Fruit fly (Drosophila melanogaster) whole organism, embryonic: ENCODE results near the gene CG16719.

ENCODE experiments used
- ATbp ChIP-seq: fragments of 200-800 bp; sonication (Bioruptor generic); optimal IDR thresholded peaks from 2 replicates; lab custom pipeline; 2017; ENCODE audit warnings: missing biosample characterization, mild to moderate bottlenecking, missing genetic modification characterization, missing genetic modification reagents
- Atf3 ChIP-seq: fragments of 200-800 bp; sonication (Bioruptor generic); optimal IDR thresholded peaks from 3 replicates; lab custom pipeline; 2016; ENCODE audit warnings: missing biosample characterization, missing genetic modification characterization
- Bteb2 ChIP-seq: fragments of 200-800 bp; sonication (Bioruptor generic); optimal IDR thresholded peaks from 2 replicates; lab custom pipeline; 2016; ENCODE audit warnings: missing biosample characterization, missing genetic modification characterization
- C15 ChIP-seq: fragments of 200-800 bp; sonication (Bioruptor generic); IDR thresholded peaks from 3 replicates; pipeline ENCODE4 v1.3.6; 2022; ENCODE audit warnings: missing biosample characterization, missing genetic modification characterization
- CG10267 ChIP-seq: fragments of 200-800 bp; sonication (Bioruptor generic); optimal IDR thresholded peaks from 2 replicates; lab custom pipeline; 2018; ENCODE audit warnings: missing biosample characterization, mild to moderate bottlenecking, missing genetic modification characterization, moderate library complexity
- CG12744 ChIP-seq: fragments of 200-800 bp; sonication (Bioruptor generic); optimal IDR thresholded peaks from 2 replicates; lab custom pipeline; 2016; ENCODE audit warnings: missing biosample characterization, missing genetic modification characterization
- CG13624 ChIP-seq: fragments of 200-800 bp; sonication (Bioruptor generic); optimal IDR thresholded peaks from 2 replicates; lab custom pipeline; 2016; ENCODE audit warnings: missing biosample characterization, missing genetic modification characterization
- CG14014 ChIP-seq: fragments of 200-800 bp; sonication (Bioruptor generic); IDR thresholded peaks from 2 replicates; pipeline ENCODE4 v1.3.6; 2022; ENCODE audit warnings: missing biosample characterization, missing genetic modification characterization
- CG17612 ChIP-seq: fragments of 200-800 bp; sonication (Bioruptor generic); IDR thresholded peaks from 2 replicates; pipeline ENCODE4 v1.3.6; 2022; ENCODE audit warnings: missing biosample characterization, missing genetic modification characterization
- CG2199 ChIP-seq: fragments of 200-800 bp; sonication (Bioruptor generic); IDR thresholded peaks from 3 replicates; pipeline ENCODE4 v1.3.6; 2022; ENCODE audit warnings: missing biosample characterization, missing genetic modification characterization
- CG32532 ChIP-seq: fragments of 200-800 bp; sonication (Bioruptor generic); IDR thresholded peaks from 2 replicates; pipeline ENCODE4 v1.3.6; 2022; ENCODE audit warnings: missing biosample characterization, missing genetic modification characterization
- CG4282 ChIP-seq: fragments of 200-800 bp; sonication (Bioruptor generic); optimal IDR thresholded peaks from 2 replicates; lab custom pipeline; 2016; ENCODE audit warnings: missing biosample characterization, missing genetic modification characterization
- CG6765 ChIP-seq: fragments of 200-800 bp; sonication (Bioruptor generic); optimal IDR thresholded peaks from 3 replicates; lab custom pipeline; 2017; ENCODE audit warnings: missing biosample characterization, mild to moderate bottlenecking, missing genetic modification characterization
- CG7963 ChIP-seq: fragments of 200-800 bp; sonication (Bioruptor generic); IDR thresholded peaks from 3 replicates; pipeline ENCODE4 v1.3.6; 2022; ENCODE audit warnings: missing biosample characterization, missing genetic modification characterization; ENCODE audit not compliant: partially characterized antibody
- CG8089 ChIP-seq: fragments of 200-800 bp; sonication (Bioruptor generic); optimal IDR thresholded peaks from 3 replicates; lab custom pipeline; 2016; ENCODE audit warnings: missing biosample characterization, missing genetic modification characterization
- CG8478 ChIP-seq: fragments of >200 bp; optimal IDR thresholded peaks from 2 replicates; lab custom pipeline; 2018
- CG9609 ChIP-seq: fragments of 200-800 bp; sonication (Bioruptor generic); optimal IDR thresholded peaks from 3 replicates; lab custom pipeline; 2016; ENCODE audit warnings: missing biosample characterization, missing genetic modification characterization
- CHES-1-like ChIP-seq: fragments of 200-800 bp; sonication (Bioruptor generic); optimal IDR thresholded peaks from 2 replicates; lab custom pipeline; 2016; ENCODE audit warnings: missing biosample characterization, missing genetic modification characterization
- Chrac-16 ChIP-seq: fragments of 200-800 bp; sonication (Bioruptor generic); optimal IDR thresholded peaks from 3 replicates; lab custom pipeline; 2016; ENCODE audit warnings: missing biosample characterization, missing genetic modification characterization
- CkIIα-i1 ChIP-seq: fragments of 200-800 bp; sonication (Bioruptor generic); IDR thresholded peaks from 2 replicates; pipeline ENCODE4 v1.3.6; 2022; ENCODE audit warnings: missing biosample characterization, missing genetic modification characterization
- Gug ChIP-seq: fragments of 200-800 bp; sonication (Bioruptor generic); IDR thresholded peaks from 4 replicates; pipeline ENCODE4 v1.3.6; 2022; ENCODE audit warnings: missing biosample characterization, missing genetic modification characterization
- HHEX ChIP-seq: fragments of 200-800 bp; sonication (Bioruptor generic); optimal IDR thresholded peaks from 3 replicates; lab custom pipeline; 2017; ENCODE audit warnings: missing biosample characterization, mild to moderate bottlenecking, missing genetic modification characterization, missing genetic modification reagents
- Lhr ChIP-seq: fragments of 200-800 bp; sonication (Bioruptor generic); optimal IDR thresholded peaks from 3 replicates; lab custom pipeline; 2017; ENCODE audit warnings: mild to moderate bottlenecking, missing biosample characterization, missing genetic modification reagents, missing genetic modification characterization
- Lpt ChIP-seq: fragments of >200 bp; optimal IDR thresholded peaks from 2 replicates; lab custom pipeline; 2018; ENCODE audit warnings: missing biosample characterization, missing genetic modification characterization
- Optix ChIP-seq: fragments of 200-800 bp; sonication (Bioruptor generic); IDR thresholded peaks from 3 replicates; pipeline ENCODE4 v1.3.6; 2022; ENCODE audit warnings: missing biosample characterization, missing genetic modification characterization
- Side ChIP-seq: fragments of 200-800 bp; sonication (Bioruptor generic); optimal IDR thresholded peaks from 2 replicates; lab custom pipeline; 2016; ENCODE audit warnings: missing biosample characterization, missing genetic modification characterization
- bab2 ChIP-seq: fragments of 200-800 bp; sonication (Bioruptor generic); optimal IDR thresholded peaks from 2 replicates; lab custom pipeline; 2016; ENCODE audit warnings: missing biosample characterization, missing genetic modification characterization
- cad ChIP-seq: fragments of >200 bp; optimal IDR thresholded peaks from 2 replicates; lab custom pipeline; 2017; ENCODE audit warnings: missing biosample characterization, missing genetic modification characterization
- cato ChIP-seq: fragments of 200-800 bp; sonication (Bioruptor generic); optimal IDR thresholded peaks from 2 replicates; lab custom pipeline; 2016; ENCODE audit warnings: missing biosample characterization, missing genetic modification characterization, borderline replicate concordance
- corto ChIP-seq: fragments of 200-800 bp; sonication (Bioruptor generic); optimal IDR thresholded peaks from 2 replicates; lab custom pipeline; 2016; ENCODE audit warnings: missing biosample characterization, mild to moderate bottlenecking, missing genetic modification characterization, moderate library complexity
- dimm ChIP-seq: fragments of 200-800 bp; sonication (Bioruptor generic); IDR thresholded peaks from 2 replicates; pipeline ENCODE4 v1.3.6; 2022; ENCODE audit warnings: missing biosample characterization, missing genetic modification characterization
- emc ChIP-seq: fragments of 200-800 bp; sonication (Bioruptor generic); optimal IDR thresholded peaks from 2 replicates; lab custom pipeline; 2016; ENCODE audit warnings: missing biosample characterization, missing genetic modification characterization
- en ChIP-seq: fragments of 200-800 bp; sonication (Bioruptor generic); optimal IDR thresholded peaks from 2 replicates; lab custom pipeline; 2016; ENCODE audit warnings: missing biosample characterization, missing genetic modification characterization
- ewg ChIP-seq: fragments of 200-800 bp; sonication (Bioruptor generic); optimal IDR thresholded peaks from 3 replicates; lab custom pipeline; 2017; ENCODE audit warnings: mild to moderate bottlenecking, missing biosample characterization, missing genetic modification reagents, missing genetic modification characterization
- gce ChIP-seq: fragments of 200-800 bp; sonication (Bioruptor generic); IDR thresholded peaks from 3 replicates; pipeline ENCODE4 v1.3.6; 2022; ENCODE audit warnings: missing biosample characterization, missing genetic modification characterization
- ham ChIP-seq: fragments of 200-800 bp; sonication (Bioruptor generic); IDR thresholded peaks from 2 replicates; pipeline ENCODE4 v1.3.6; 2022; ENCODE audit warnings: missing biosample characterization, missing genetic modification characterization
- hth ChIP-seq: fragments of >200 bp; optimal IDR thresholded peaks from 2 replicates; lab custom pipeline; 2017; ENCODE audit warnings: inconsistent platforms
- lmd ChIP-seq: fragments of 200-800 bp; sonication (Bioruptor generic); IDR thresholded peaks from 2 replicates; pipeline ENCODE4 v1.3.6; 2022; ENCODE audit warnings: missing biosample characterization, missing genetic modification characterization
- lov ChIP-seq, 2 experiments: fragments of 200-800 bp in 1 of 2; fragments of >200 bp in 1 of 2; sonication (Bioruptor generic) in 1 of 2; IDR thresholded peaks in 1 of 2; optimal IDR thresholded peaks in 1 of 2; 2 replicates in 1 of 2; 3 replicates in 1 of 2; pipeline versions ENCODE4 v1.3.6 to Lab custom; 2017 to 2022; ENCODE audit warnings: missing biosample characterization in 1 of 2, missing genetic modification characterization in 1 of 2
- maf-S ChIP-seq: fragments of 200-800 bp; sonication (Bioruptor generic); optimal IDR thresholded peaks from 2 replicates; lab custom pipeline; 2016; ENCODE audit warnings: missing biosample characterization, missing genetic modification characterization
- pnt ChIP-seq: fragments of 200-800 bp; sonication (Bioruptor generic); optimal IDR thresholded peaks from 3 replicates; lab custom pipeline; 2016; ENCODE audit warnings: missing biosample characterization, missing genetic modification characterization
- rib ChIP-seq: fragments of 200-800 bp; sonication (Bioruptor generic); IDR thresholded peaks from 2 replicates; pipeline ENCODE4 v1.3.6; 2022; ENCODE audit warnings: missing biosample characterization, missing genetic modification characterization
- scrt ChIP-seq: fragments of 200-800 bp; sonication (Bioruptor generic); optimal IDR thresholded peaks from 2 replicates; lab custom pipeline; 2018; ENCODE audit warnings: missing biosample characterization, mild to moderate bottlenecking, missing genetic modification characterization, moderate library complexity
- slbo ChIP-seq: fragments of 200-800 bp; sonication (Bioruptor generic); IDR thresholded peaks from 2 replicates; pipeline ENCODE4 v1.3.6; 2022; ENCODE audit warnings: missing biosample characterization, missing genetic modification characterization
- sna ChIP-seq: fragments of 200-800 bp; sonication (Bioruptor generic); IDR thresholded peaks from 2 replicates; pipeline ENCODE4 v1.3.6; 2022; ENCODE audit warnings: missing biosample characterization, missing genetic modification characterization; ENCODE audit not compliant: partially characterized antibody
- so ChIP-seq: fragments of 200-800 bp; sonication (Bioruptor generic); IDR thresholded peaks from 3 replicates; pipeline ENCODE4 v1.3.6; 2022; ENCODE audit warnings: missing biosample characterization, missing genetic modification characterization
- sr ChIP-seq: fragments of 200-800 bp; sonication (Bioruptor generic); IDR thresholded peaks from 3 replicates; pipeline ENCODE4 v1.3.6; 2022; ENCODE audit warnings: missing biosample characterization, missing genetic modification characterization
- ssp ChIP-seq: fragments of 200-800 bp; sonication (Bioruptor generic); IDR thresholded peaks from 2 replicates; pipeline ENCODE4 v1.3.6; 2022; ENCODE audit warnings: missing biosample characterization, missing genetic modification characterization
- unc-4 ChIP-seq: fragments of 200-800 bp; sonication (Bioruptor generic); IDR thresholded peaks from 2 replicates; pipeline ENCODE4 v1.3.6; 2022; ENCODE audit warnings: missing biosample characterization, missing genetic modification characterization; ENCODE audit not compliant: partially characterized antibody
- zfh1 ChIP-seq: fragments of 200-800 bp; sonication (Bioruptor generic); IDR thresholded peaks from 3 replicates; pipeline ENCODE4 v1.3.6; 2022; ENCODE audit warnings: missing biosample characterization, missing genetic modification characterization

The CG16719 gene

DNA sequence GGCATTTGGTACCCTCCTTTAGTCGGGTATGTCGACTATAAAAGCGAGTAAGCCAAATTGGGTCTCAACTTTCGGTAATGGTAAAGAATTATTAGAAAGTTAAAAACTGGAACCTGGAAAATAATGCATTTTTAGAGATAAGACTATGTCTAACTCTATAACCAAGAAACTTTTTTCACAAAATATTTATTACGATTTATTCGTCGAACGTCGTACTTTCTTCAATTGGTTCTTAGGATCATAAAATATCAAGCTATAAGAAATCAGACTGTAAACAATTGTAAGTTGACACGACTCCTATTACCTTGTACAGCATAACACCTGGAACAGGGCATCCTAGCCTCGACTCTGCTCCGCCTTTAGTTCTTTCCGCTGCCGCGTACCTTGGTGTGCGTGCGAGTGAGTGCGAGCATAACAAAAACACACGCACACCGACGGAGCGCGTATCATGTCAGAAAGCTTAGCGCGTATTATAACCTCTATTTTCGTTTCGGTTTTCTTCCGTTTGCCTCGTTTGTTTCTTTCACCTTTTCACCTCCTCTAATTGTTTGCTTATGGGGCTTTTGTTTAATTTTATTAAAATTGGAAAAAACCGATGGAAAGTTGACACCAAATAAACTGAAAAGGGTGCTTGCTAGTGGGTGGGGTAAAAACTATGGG, 8.1 kb downstream of the CG16719 start (continued):
- no peak for TF ChIP-seq lov (optimal IDR thresholded peaks at IDR 0.05; lab: Kevin White, UChicago)
- peak; percentile 70; the same call in 1 of the 3 replicates for TF ChIP-seq lov (GFP tag; IDR thresholded peaks at IDR 0.05; lab: Robert Waterston, UW)
- TF ChIP-seq maf-S, result peak; percentile 97
- TF ChIP-seq CkIIα-i1, result 0 out of 2 replicates have a peak, but pooled peaks have one; percentile 27
- peak; percentile 97 for TF ChIP-seq Side (GFP tag; lab: Kevin White, UChicago)
- TF ChIP-seq Lpt (GFP tag; lab: Kevin White, UChicago), result no peak
- peak; percentile 87 for TF ChIP-seq ssp (GFP tag; lab: Robert Waterston, UW)
- TF ChIP-seq ATbp (GFP tag; lab: Kevin White, UChicago), result peak; percentile 92
- peak; percentile 96 for TF ChIP-seq HHEX (GFP tag; lab: Kevin White, UChicago)
- TF ChIP-seq so (GFP tag; lab: Robert Waterston, UW), result peak; percentile 86; the same call in 2 of the 3 replicates
- peak; percentile 86 for TF ChIP-seq Optix (GFP tag; lab: Robert Waterston, UW)
- TF ChIP-seq Bteb2 (GFP tag; lab: Kevin White, UChicago), result peak; percentile 96
- peak; percentile 95 for TF ChIP-seq CG8089 (GFP tag; lab: Kevin White, UChicago)
- peak; percentile 90 for TF ChIP-seq scrt (GFP tag; lab: Kevin White, UChicago)
- peak; percentile 93 for TF ChIP-seq CG12744
- TF ChIP-seq CG4282 (GFP tag; lab: Kevin White, UChicago), result peak; percentile 83
- peak; percentile 97 for TF ChIP-seq CHES-1-like (GFP tag; lab: Kevin White, UChicago)
- TF ChIP-seq CG17612, result peak; percentile 64
- peak; percentile 56 for TF ChIP-seq corto
- peak; percentile 97 for TF ChIP-seq CG9609 (GFP tag; lab: Kevin White, UChicago)
- TF ChIP-seq lmd (GFP tag; lab: Robert Waterston, UW), result peak; percentile 93
- TF ChIP-seq cad (GFP tag; lab: Kevin White, UChicago), result no peak
- no peak for TF ChIP-seq CG8478
- peak; percentile 89 for TF ChIP-seq slbo
- no peak for TF ChIP-seq CG7963
- peak; percentile 39; the same call in 1 of the 3 replicates for TF ChIP-seq CG2199 (GFP tag; lab: Robert Waterston, UW)
- TF ChIP-seq hth (lab: Kevin White, UChicago), result no peak
- peak; percentile 66; the same call in 1 of the 2 replicates for TF ChIP-seq ham (GFP tag; lab: Robert Waterston, UW)
- peak; percentile 98 for TF ChIP-seq CG13624 (GFP tag; lab: Kevin White, UChicago)
- TF ChIP-seq Lhr, result peak; percentile 84
- peak; percentile 56; the same call in 1 of the 3 replicates for TF ChIP-seq sr (GFP tag; lab: Robert Waterston, UW)
- peak; percentile 79 for TF ChIP-seq dimm
- TF ChIP-seq CG14014 (GFP tag; lab: Robert Waterston, UW), result peak; percentile 86
- peak; percentile 91 for TF ChIP-seq ewg (GFP tag; lab: Kevin White, UChicago)
- peak; percentile 96 for TF ChIP-seq pnt
- TF ChIP-seq emc (GFP tag; lab: Kevin White, UChicago), result peak; percentile 91
- TF ChIP-seq unc-4 (GFP tag; lab: Robert Waterston, UW), result no peak; the same call in 1 of the 2 replicates
- TF ChIP-seq CG10267 (tag; lab: Kevin White, UChicago), result peak; percentile 89
- TF ChIP-seq en (GFP tag; lab: Kevin White, UChicago), result peak; percentile 94
- peak; percentile 96 for TF ChIP-seq Atf3
- peak; percentile 97 for TF ChIP-seq bab2 (GFP tag; lab: Kevin White, UChicago)
- TF ChIP-seq Chrac-16 (GFP tag; lab: Kevin White, UChicago), result peak; percentile 95
- TF ChIP-seq rib, result peak; percentile 77
- TF ChIP-seq cato, result peak; percentile 96
- TF ChIP-seq CG6765, result peak; percentile 95
- TF ChIP-seq C15, result peak; percentile 69; the same call in 1 of the 3 replicates
- TF ChIP-seq CG32532 (GFP tag; lab: Robert Waterston, UW), result peak; percentile 89
- peak; percentile 72; the same call in 2 of the 3 replicates for TF ChIP-seq gce (GFP tag; lab: Robert Waterston, UW)
- TF ChIP-seq sna (GFP tag; lab: Robert Waterston, UW), result no peak
- peak; percentile 91 for TF ChIP-seq Gug
- peak; percentile 69; the same call in 2 of the 3 replicates for TF ChIP-seq zfh1 (GFP tag; lab: Robert Waterston, UW)
